Worm (Caenorhabditis elegans): ENCODE measurements around the gene srh-149.

DNA sequence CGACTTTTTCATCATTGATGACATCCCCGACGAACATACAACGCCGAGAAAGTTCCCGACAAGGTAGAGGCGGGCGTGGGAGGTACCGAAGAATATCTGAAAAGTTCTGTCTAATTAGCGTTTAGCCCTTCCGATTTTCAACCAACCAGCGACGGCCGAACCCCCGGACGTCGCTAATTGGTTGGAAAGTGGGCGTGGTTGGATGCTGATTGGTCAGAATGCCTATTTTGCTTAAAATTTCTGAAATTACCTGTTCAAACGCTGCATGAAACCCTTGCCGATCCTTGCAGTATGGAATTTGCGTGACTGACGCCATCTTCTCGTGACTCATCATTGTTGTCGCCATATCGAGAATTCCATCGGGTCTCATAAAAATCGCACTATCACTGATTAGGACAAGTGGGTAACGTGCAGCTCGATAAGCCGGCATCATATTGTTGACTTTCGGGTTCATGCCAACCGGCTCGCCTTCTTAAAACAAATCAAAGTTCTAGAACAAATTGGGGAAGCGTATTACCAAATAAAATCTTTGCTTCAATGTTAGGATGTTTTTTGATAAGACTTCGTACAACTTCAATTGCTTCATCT lies 46.8 kb upstream of the srh-149 start:
- TF ChIP-seq him-1 (tag; optimal IDR thresholded peaks at IDR 0.05) (no peak), dao-5 (tag; optimal IDR thresholded peaks at IDR 0.05) (no peak)
